Fruit fly (Drosophila melanogaster) whole organism, embryonic: Measurements from ENCODE around the gene lqfR.

Source experiments
- B-H1 ChIP-seq: fragments of 200-800 bp; sonication (Bioruptor generic); IDR thresholded peaks from 3 replicates; pipeline ENCODE4 v1.3.6; 2022; ENCODE audit warnings: missing biosample characterization, missing genetic modification characterization
- CG33557 ChIP-seq: fragments of 200-800 bp; sonication (Bioruptor generic); optimal IDR thresholded peaks from 2 replicates; lab custom pipeline; 2019; ENCODE audit warnings: missing biosample characterization, mild to moderate bottlenecking, missing genetic modification characterization, moderate library complexity
- CG3726 ChIP-seq: fragments of 200-800 bp; sonication (Bioruptor generic); IDR thresholded peaks from 3 replicates; pipeline ENCODE4, ENCODE4 v1.3.6; 2022; ENCODE audit warnings: missing biosample characterization, missing genetic modification characterization
- Dip2 ChIP-seq: fragments of 200-800 bp; sonication (Bioruptor generic); IDR thresholded peaks from 2 replicates; pipeline ENCODE4 v1.3.6; 2022; ENCODE audit warnings: missing biosample characterization, missing genetic modification characterization
- Lim3 ChIP-seq: fragments of 200-800 bp; sonication (Bioruptor generic); IDR thresholded peaks from 2 replicates; pipeline ENCODE4 v1.3.6; 2022; ENCODE audit warnings: missing biosample characterization, missing genetic modification characterization
- bowl ChIP-seq: fragments of 200-800 bp; sonication (Bioruptor generic); IDR thresholded peaks from 2 replicates; pipeline ENCODE4 v1.3.6; 2022; ENCODE audit warnings: missing biosample characterization, missing genetic modification characterization
- gsb-n ChIP-seq: fragments of 200-800 bp; sonication (Bioruptor generic); optimal IDR thresholded peaks from 3 replicates; lab custom pipeline; 2018; ENCODE audit warnings: missing biosample characterization, mild to moderate bottlenecking, missing genetic modification characterization

- TF ChIP-seq B-H1 (GFP tag; lab: Robert Waterston, UW) (no peak), Dip2 (GFP tag; lab: Robert Waterston, UW) (no peak), gsb-n (no peak), CG3726 (GFP tag; lab: Robert Waterston, UW) (no peak), CG33557 (GFP tag; lab: Kevin White, UChicago) (no peak), Lim3 (no peak), bowl (no peak)
These were observed 29.4 kb upstream of the lqfR start, which contains the start of gene Gpdh3 for dm6 chr3R:22381735-22382134.
